Fruit fly (Drosophila melanogaster): ENCODE measurements around the gene Dh44.
A peak's percentile ranks its signal among the peaks of the same experiment; 100 is the strongest.

The Dh44 gene

DNA sequence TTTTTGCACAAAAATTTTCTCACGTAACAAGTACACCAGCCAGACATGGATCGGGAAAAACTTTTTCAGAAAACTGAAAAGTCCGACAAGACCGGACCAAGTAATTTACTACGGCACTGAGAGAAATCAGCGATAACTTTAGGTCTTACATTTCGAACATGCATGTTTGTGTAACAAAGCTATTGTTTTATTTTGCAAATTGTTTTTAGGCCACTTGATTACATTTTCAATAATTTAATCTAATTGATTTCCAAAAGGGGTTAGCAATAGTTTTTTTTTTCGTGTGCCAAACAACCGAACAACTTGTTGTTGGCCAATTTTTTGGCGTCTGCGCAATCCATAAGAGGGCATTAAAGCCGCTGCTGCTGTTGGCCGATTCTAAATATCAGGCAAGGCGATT is 24.9 kb upstream of the Dh44 start (continued):
- TF ChIP-seq CG11294 (GFP tag; IDR thresholded peaks at IDR 0.05) (peak; percentile 89), Hr39 (GFP tag; optimal IDR thresholded peaks at IDR 0.05) (peak; percentile 90), spab (GFP tag; optimal IDR thresholded peaks at IDR 0.05) (peak; percentile 32), CG16779 (tag; optimal IDR thresholded peaks at IDR 0.05) (peak; percentile 68), CG3032 (tag; optimal IDR thresholded peaks at IDR 0.05) (peak; percentile 40), CG10631 (GFP tag; optimal IDR thresholded peaks at IDR 0.05) (peak; percentile 76), Met (GFP tag; optimal IDR thresholded peaks at IDR 0.05) (peak; percentile 91), Blimp-1 (GFP tag; optimal IDR thresholded peaks at IDR 0.05) (peak; percentile 65), CG1621 (tag; optimal IDR thresholded peaks at IDR 0.05) (no peak), lz (GFP tag; optimal IDR thresholded peaks at IDR 0.05) (peak; percentile 86), Hr38 (GFP tag; optimal IDR thresholded peaks at IDR 0.05) (no peak)

DNA sequence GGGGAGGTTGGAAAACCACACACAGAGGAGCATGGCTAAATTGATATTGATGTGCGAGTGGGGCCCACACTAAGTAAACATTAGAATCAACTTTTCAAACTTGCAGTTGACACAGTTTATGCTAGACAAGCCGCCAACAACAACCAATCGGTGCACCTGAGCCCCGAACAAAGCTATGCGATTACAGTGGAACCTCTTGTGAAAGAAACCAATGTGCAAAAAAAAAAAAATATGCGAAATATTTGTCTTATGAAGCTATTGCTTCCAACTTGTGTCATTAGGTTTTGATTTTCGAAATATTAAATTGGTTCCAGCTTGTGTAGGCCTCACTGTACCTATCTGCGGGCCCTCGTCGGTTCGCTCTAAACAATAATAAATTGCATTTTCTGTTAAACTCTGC is 19.7 kb upstream of the Dh44 start:
- TF ChIP-seq pdm3 (GFP tag; optimal IDR thresholded peaks at IDR 0.05) (peak; percentile 66), Ets96B (tag; optimal IDR thresholded peaks at IDR 0.05) (peak; percentile 25), Sox102F (GFP tag; optimal IDR thresholded peaks at IDR 0.05) (peak; percentile 9), svp (GFP tag) (peak; percentile 54), CG3032 (tag; optimal IDR thresholded peaks at IDR 0.05) (peak; percentile 35), Lpt (GFP tag; optimal IDR thresholded peaks at IDR 0.05) (peak; percentile 76), lz (GFP tag; optimal IDR thresholded peaks at IDR 0.05) (peak; percentile 45), CG34406 (GFP tag; optimal IDR thresholded peaks at IDR 0.05) (peak; percentile 41), OdsH (GFP tag; optimal IDR thresholded peaks at IDR 0.05) (peak; percentile 75), Gug (GFP tag; IDR thresholded peaks at IDR 0.05) (peak; percentile 89), Blimp-1 (GFP tag; optimal IDR thresholded peaks at IDR 0.05) (no peak), Ets21C (GFP tag; optimal IDR thresholded peaks at IDR 0.05) (no peak), CG3919 (GFP tag; optimal IDR thresholded peaks at IDR 0.05) (peak; percentile 84), vri (GFP tag; optimal IDR thresholded peaks at IDR 0.05) (no peak), CG10631 (GFP tag; optimal IDR thresholded peaks at IDR 0.05) (peak; percentile 61), Met (GFP tag; optimal IDR thresholded peaks at IDR 0.05) (peak; percentile 37), Sox15 (GFP tag; optimal IDR thresholded peaks at IDR 0.05) (peak; percentile 13), eg (GFP tag; IDR thresholded peaks at IDR 0.05) (peak; percentile 96), CG11762 (GFP tag; optimal IDR thresholded peaks at IDR 0.05; ENCODE audit: insufficient read depth) (peak; percentile 67), CG15336 (GFP tag; IDR thresholded peaks at IDR 0.05) (peak; percentile 90), Eip75B (GFP tag; optimal IDR thresholded peaks at IDR 0.05) (peak; percentile 38), CG11902 (GFP tag; optimal IDR thresholded peaks at IDR 0.05) (peak; percentile 62), acj6 (GFP tag; optimal IDR thresholded peaks at IDR 0.05) (peak; percentile 62), CG11294 (GFP tag; IDR thresholded peaks at IDR 0.05) (peak; percentile 90), CG4318 (GFP tag; optimal IDR thresholded peaks at IDR 0.05) (no peak), CG8119 (GFP tag; IDR thresholded peaks at IDR 0.05) (peak; percentile 87), CG8319 (GFP tag; optimal IDR thresholded peaks at IDR 0.05) (peak; percentile 34), ss (GFP tag; optimal IDR thresholded peaks at IDR 0.05) (no peak), CG6854 (GFP tag; optimal IDR thresholded peaks at IDR 0.05) (no peak), CG32006 (GFP tag; optimal IDR thresholded peaks at IDR 0.05) (peak; percentile 85), CG6808 (GFP tag; optimal IDR thresholded peaks at IDR 0.05) (peak; percentile 53), Hr39 (GFP tag; optimal IDR thresholded peaks at IDR 0.05) (peak; percentile 53), esn (GFP tag; optimal IDR thresholded peaks at IDR 0.05) (peak; percentile 46), CG10669 (GFP tag; optimal IDR thresholded peaks at IDR 0.05) (peak; percentile 50), topi (GFP tag; optimal IDR thresholded peaks at IDR 0.05) (peak; percentile 46), CG31627 (GFP tag; optimal IDR thresholded peaks at IDR 0.05) (peak; percentile 56), fd85E (GFP tag; optimal IDR thresholded peaks at IDR 0.05) (no peak), Eip78C (GFP tag) (peak; percentile 94), CG9139 (GFP tag; optimal IDR thresholded peaks at IDR 0.05) (peak; percentile 1), Hr38 (GFP tag; optimal IDR thresholded peaks at IDR 0.05) (no peak), Sox14 (GFP tag; optimal IDR thresholded peaks at IDR 0.05) (peak; percentile 63), CG16779 (tag; optimal IDR thresholded peaks at IDR 0.05) (peak; percentile 34), fkh (GFP tag; optimal IDR thresholded peaks at IDR 0.05) (peak; percentile 9), dac (GFP tag; optimal IDR thresholded peaks at IDR 0.05) (peak; percentile 67), CG1621 (tag; optimal IDR thresholded peaks at IDR 0.05) (no peak), achi (GFP tag; optimal IDR thresholded peaks at IDR 0.05) (peak; percentile 55), spab (GFP tag; optimal IDR thresholded peaks at IDR 0.05) (peak; percentile 21), CG8632 (GFP tag; optimal IDR thresholded peaks at IDR 0.05) (peak; percentile 34)
